Worm (Caenorhabditis elegans) whole organism, L4/young adult: ENCODE data around the gene F14F8.9.

Experiments used
- W03F9.2 ChIP-seq: fragments of 150-350 bp; optimal IDR thresholded peaks from 2 replicates; lab custom pipeline; 2014; ENCODE audit warnings: missing biosample characterization, missing genetic modification characterization
- him-1 ChIP-seq: sonication (generic microtip); optimal IDR thresholded peaks from 2 replicates; lab custom pipeline; 2016; ENCODE audit warnings: missing genotype, missing genetic modification reagents, missing genetic modification characterization, missing compliant biosample characterization

- TF ChIP-seq him-1 (tag; lab: Kevin White, UChicago) (no peak), W03F9.2 (tag; lab: Kevin White, UChicago) (no peak)
These were observed 40.4 kb downstream of the F14F8.9 start, which contains the start of gene oac-53 for ce11 chrV:16627962-16628361.
